Worm (Caenorhabditis elegans) whole organism, L1 larva: Measurements from ENCODE around the gene irld-57.
A peak's percentile ranks its signal among the peaks of the same experiment; 100 is the strongest.

Source experiments
- F16B12.6 ChIP-seq: fragments of 150-350 bp; optimal IDR thresholded peaks from 2 replicates; lab custom pipeline; 2014; ENCODE audit warnings: missing biosample characterization, missing genetic modification characterization
- aly-2 ChIP-seq: fragments of 150-350 bp; optimal IDR thresholded peaks from 2 replicates; lab custom pipeline; 2014; ENCODE audit warnings: missing biosample characterization, missing genetic modification characterization
- ama-1 ChIP-seq: fragments of 150-350 bp; optimal IDR thresholded peaks from 2 replicates; lab custom pipeline; 2014
- ceh-63 ChIP-seq: fragments of 200-800 bp; sonication (Bioruptor generic); optimal IDR thresholded peaks from 2 replicates; lab custom pipeline; 2018; ENCODE audit warnings: mild to moderate bottlenecking, missing genetic modification characterization, missing compliant biosample characterization
- ceh-8 ChIP-seq: fragments of 200-800 bp; sonication (Bioruptor generic); optimal IDR thresholded peaks from 2 replicates; lab custom pipeline; 2018; ENCODE audit warnings: mild to moderate bottlenecking, missing genetic modification characterization, moderate library complexity, missing compliant biosample characterization
- ceh-88 ChIP-seq: fragments of 200-800 bp; sonication (Bioruptor generic); IDR thresholded peaks from 2 replicates; pipeline ENCODE4 v1.3.6; 2022; ENCODE audit warnings: missing genetic modification characterization, missing compliant biosample characterization
- ces-1 ChIP-seq: fragments of 150-350 bp; optimal IDR thresholded peaks from 2 replicates; lab custom pipeline; 2014; ENCODE audit warnings: missing biosample characterization, missing genetic modification reagents, missing genetic modification characterization
- efl-3 ChIP-seq: fragments of 200-800 bp; sonication (Bioruptor generic); optimal IDR thresholded peaks from 2 replicates; lab custom pipeline; 2018; ENCODE audit warnings: mild to moderate bottlenecking, missing genetic modification characterization, missing compliant biosample characterization
- elt-2 ChIP-seq: sonication (generic microtip); optimal IDR thresholded peaks from 2 replicates; lab custom pipeline; 2016; ENCODE audit warnings: missing genetic modification characterization, mild to moderate bottlenecking, inconsistent platforms, missing compliant biosample characterization, missing genetic modification reagents
- elt-3 ChIP-seq, 6 experiments: fragments of 150-350 bp in 1 of 6; sonication (generic microtip); optimal IDR thresholded peaks; 2 replicates each; lab custom pipeline; 2017 to 2018; ENCODE audit warnings: missing biosample characterization in 6 of 6, missing genetic modification characterization in 6 of 6, inconsistent platforms in 1 of 6
- ets-5 ChIP-seq: fragments of 200-800 bp; sonication (Bioruptor generic); IDR thresholded peaks from 2 replicates; pipeline ENCODE4 v1.3.6; 2022; ENCODE audit warnings: missing genetic modification characterization, missing compliant biosample characterization
- fkh-10 ChIP-seq: sonication (generic microtip); optimal IDR thresholded peaks from 2 replicates; lab custom pipeline; 2017; ENCODE audit warnings: missing biosample characterization, missing genetic modification reagents, missing genetic modification characterization
- fkh-4 ChIP-seq: sonication (generic microtip); optimal IDR thresholded peaks from 2 replicates; lab custom pipeline; 2016; ENCODE audit warnings: missing compliant biosample characterization, missing genetic modification characterization, borderline replicate concordance
- hlh-4 ChIP-seq: sonication (generic microtip); optimal IDR thresholded peaks from 2 replicates; lab custom pipeline; 2016; ENCODE audit warnings: mild to moderate bottlenecking, missing genetic modification characterization, missing compliant biosample characterization
- hpl-2 ChIP-seq: fragments of 150-350 bp; optimal IDR thresholded peaks from 2 replicates; lab custom pipeline; 2014; ENCODE audit warnings: missing biosample characterization, missing genetic modification reagents, missing genetic modification characterization
- isw-1 ChIP-seq: fragments of 200-800 bp; sonication (Bioruptor generic); IDR thresholded peaks from 2 replicates; pipeline ENCODE4 v1.3.6; 2022; ENCODE audit warnings: missing genetic modification characterization, missing compliant biosample characterization
- jun-1 ChIP-seq: fragments of 150-350 bp; optimal IDR thresholded peaks from 2 replicates; lab custom pipeline; 2014; ENCODE audit warnings: missing biosample characterization, missing genetic modification reagents, missing genetic modification characterization
- lin-13 ChIP-seq: fragments of 150-350 bp; optimal IDR thresholded peaks from 2 replicates; lab custom pipeline; 2014; ENCODE audit warnings: missing biosample characterization, missing genetic modification reagents, missing genetic modification characterization
- lin-15B ChIP-seq: fragments of 150-350 bp; sonication (generic microtip); optimal IDR thresholded peaks from 3 replicates; lab custom pipeline; 2014; ENCODE audit warnings: missing biosample characterization, missing genetic modification characterization
- lin-39 ChIP-seq: fragments of 150-350 bp; optimal IDR thresholded peaks from 2 replicates; lab custom pipeline; 2014; ENCODE audit warnings: missing biosample characterization, missing genetic modification reagents, missing genetic modification characterization
- mab-9 ChIP-seq: fragments of 200-800 bp; sonication (Bioruptor generic); IDR thresholded peaks from 2 replicates; pipeline ENCODE4 v1.3.6; 2022; ENCODE audit warnings: missing genetic modification reagents, missing genetic modification characterization, missing compliant biosample characterization
- mef-2 ChIP-seq: fragments of 150-350 bp; optimal IDR thresholded peaks from 2 replicates; lab custom pipeline; 2014; ENCODE audit warnings: missing biosample characterization, missing genetic modification characterization
- mep-1 ChIP-seq: fragments of 150-350 bp; optimal IDR thresholded peaks from 2 replicates; lab custom pipeline; 2014; ENCODE audit warnings: missing biosample characterization, missing genetic modification characterization
- nhr-11 ChIP-seq: fragments of 150-350 bp; optimal IDR thresholded peaks from 2 replicates; lab custom pipeline; 2014; ENCODE audit warnings: missing biosample characterization, missing genetic modification characterization
- nhr-12 ChIP-seq: sonication (generic microtip); optimal IDR thresholded peaks from 2 replicates; lab custom pipeline; 2017; ENCODE audit warnings: missing biosample characterization, missing genetic modification characterization
- nhr-47 ChIP-seq: sonication (generic microtip); optimal IDR thresholded peaks from 2 replicates; lab custom pipeline; 2016; ENCODE audit warnings: mild to moderate bottlenecking, missing genetic modification characterization, moderate library complexity, missing compliant biosample characterization
- nhr-85 ChIP-seq: sonication (generic microtip); peaks from one replicate; lab custom pipeline; 2016; ENCODE audit warnings: missing genetic modification characterization, inconsistent platforms, missing compliant biosample characterization
- pag-3 ChIP-seq: sonication (generic microtip); optimal IDR thresholded peaks from 2 replicates; lab custom pipeline; 2017; ENCODE audit warnings: missing genetic modification characterization, mild to moderate bottlenecking, missing compliant biosample characterization, antibody characterized with exemption, borderline replicate concordance; ENCODE audit not compliant: insufficient read depth
- pqm-1 ChIP-seq: sonication (generic microtip); optimal IDR thresholded peaks from 3 replicates; lab custom pipeline; 2017; ENCODE audit warnings: missing biosample characterization, missing genetic modification characterization
- rnt-1 ChIP-seq: sonication (generic microtip); optimal IDR thresholded peaks from 2 replicates; lab custom pipeline; 2016; ENCODE audit warnings: mild to moderate bottlenecking, missing genetic modification characterization, moderate library complexity, missing compliant biosample characterization
- sox-4 ChIP-seq: sonication (generic microtip); optimal IDR thresholded peaks from 2 replicates; lab custom pipeline; 2016; ENCODE audit warnings: missing genetic modification characterization, missing compliant biosample characterization
- sptf-1 ChIP-seq: fragments of 150-350 bp; optimal IDR thresholded peaks from 2 replicates; lab custom pipeline; 2014; ENCODE audit warnings: missing biosample characterization, missing genetic modification characterization
- sup-37 ChIP-seq: fragments of 200-800 bp; sonication (Bioruptor generic); optimal IDR thresholded peaks from 2 replicates; lab custom pipeline; 2018; ENCODE audit warnings: mild to moderate bottlenecking, missing genetic modification characterization, missing compliant biosample characterization
- swsn-7 ChIP-seq: sonication (generic microtip); optimal IDR thresholded peaks from 2 replicates; lab custom pipeline; 2016; ENCODE audit warnings: missing genetic modification characterization, missing compliant biosample characterization
- tbx-2 ChIP-seq: sonication (generic microtip); optimal IDR thresholded peaks from 2 replicates; lab custom pipeline; 2016; ENCODE audit warnings: missing genetic modification characterization, missing compliant biosample characterization
- unc-130 ChIP-seq: fragments of 150-350 bp; optimal IDR thresholded peaks from 2 replicates; lab custom pipeline; 2017; ENCODE audit warnings: missing biosample characterization, missing genetic modification characterization, inconsistent platforms
- unc-86 ChIP-seq: sonication (generic microtip); optimal IDR thresholded peaks from 2 replicates; lab custom pipeline; 2016; ENCODE audit warnings: missing genetic modification characterization, missing compliant biosample characterization
- ztf-11 ChIP-seq, 2 experiments: sonication (generic microtip); optimal IDR thresholded peaks; 2 replicates each; lab custom pipeline; 2016 to 2017; ENCODE audit warnings: missing genetic modification characterization in 2 of 2, missing biosample characterization in 1 of 2, missing compliant biosample characterization in 1 of 2

irld-57 gene

ce11 chrV:15718562-15718961 lies 7.9 kb downstream of the irld-57 start, which contains the start of gene Y6E2A.5:
Y6E2A.5 (minus strand) TSS chrV:15718662.
- TF ChIP-seq fkh-10 (GFP tag; lab: Kevin White, UChicago): no peak
- no peak for TF ChIP-seq tbx-2 (tag; lab: Kevin White, UChicago)
- no peak for TF ChIP-seq pqm-1 (tag; lab: Kevin White, UChicago)
- no peak for TF ChIP-seq sup-37 (GFP tag; lab: Kevin White, UChicago)
- TF ChIP-seq jun-1: no peak
- no peak for TF ChIP-seq nhr-47

ce11 chrV:15716679-15717078 lies 9.8 kb downstream of the irld-57 start, which contains the start of gene Y6E2A.4:
Y6E2A.4 (minus strand) TSS chrV:15716779.
- TF ChIP-seq lin-39 (no peak), pag-3 (no peak)
- TF ChIP-seq, all 84 proteins: peak for 0

- no peak for TF ChIP-seq ama-1 (lab: Kevin White, UChicago)
- TF ChIP-seq ceh-8: no peak
- TF ChIP-seq mep-1 (tag; lab: Kevin White, UChicago): no peak
- TF ChIP-seq hpl-2 (GFP tag; lab: Kevin White, UChicago): no peak
- no peak for TF ChIP-seq elt-3 (tag; optimal IDR thresholded peaks at IDR 0.05; lab: Kevin White, UChicago)
Measured at ce11 chrV:15715636-15716035, 10.9 kb downstream of the irld-57 start.

- TF ChIP-seq F16B12.6 (tag; lab: Kevin White, UChicago): no peak
- no peak for TF ChIP-seq efl-3 (GFP tag; lab: Kevin White, UChicago)
- peak; percentile 50 for TF ChIP-seq elt-2 (tag; lab: Kevin White, UChicago)
- TF ChIP-seq sptf-1 (tag; lab: Kevin White, UChicago): no peak
- no peak for TF ChIP-seq elt-3 (tag; optimal IDR thresholded peaks at IDR 0.05; lab: Kevin White, UChicago)
- no peak for TF ChIP-seq sup-37 (GFP tag; lab: Kevin White, UChicago)
Measured at ce11 chrV:15712385-15712784, 14.1 kb downstream of the irld-57 start.

DNA sequence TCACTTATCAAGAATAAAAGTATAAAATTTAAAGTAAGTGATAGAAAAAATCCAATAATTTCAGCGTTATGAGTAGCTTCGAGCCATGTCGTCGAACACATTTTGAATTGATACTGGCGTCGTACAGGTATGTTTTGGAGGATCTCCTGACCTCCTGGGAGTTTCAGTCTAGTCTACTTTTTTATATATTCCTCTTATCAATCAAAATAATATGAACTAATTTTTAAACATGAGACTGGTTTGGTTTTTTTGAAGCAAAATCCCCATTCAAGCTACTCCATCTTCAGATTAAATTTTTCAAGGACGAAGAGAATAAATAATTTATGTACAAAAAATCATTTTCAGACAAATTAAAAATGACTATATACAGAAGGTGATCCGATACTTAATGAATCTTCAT lies 14.6 kb downstream of the irld-57 start, which contains the start of gene str-101:
TSS of gene str-101 (minus strand) at position 101 of the 400 bp plus-strand sequence.
- TF ChIP-seq ets-5 (no peak), unc-86 (no peak), rnt-1 (tag; lab: Kevin White, UChicago) (no peak), ceh-88 (GFP tag; lab: Robert Waterston, UW) (no peak), swsn-7 (tag; lab: Kevin White, UChicago) (no peak), lin-15B (tag; lab: Kevin White, UChicago) (no peak), aly-2 (tag; lab: Kevin White, UChicago) (no peak), nhr-11 (tag; lab: Kevin White, UChicago) (no peak)
- TF ChIP-seq, all 84 proteins: peak for 0

DNA sequence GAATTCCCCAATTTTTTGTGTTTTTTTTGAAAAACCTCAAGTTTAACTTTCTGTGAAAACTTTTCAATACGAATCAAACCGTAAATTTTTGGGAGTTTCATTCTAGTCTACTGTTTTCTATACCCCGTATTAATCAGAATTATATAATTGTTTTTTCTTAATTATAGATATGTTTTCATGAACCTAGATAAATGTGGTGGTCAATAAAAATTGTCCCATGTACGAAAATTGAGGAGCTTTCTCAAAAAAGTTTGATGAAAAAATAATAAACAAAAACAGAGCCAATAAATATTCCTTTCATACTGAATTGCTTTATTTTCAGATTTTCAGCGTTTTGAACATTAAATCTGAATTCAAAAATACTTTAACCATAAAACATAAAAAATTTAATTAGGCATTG lies 16.1 kb downstream of the irld-57 start, which contains the start of gene Y6E2A.1:
TSS of gene Y6E2A.1 (minus strand) at position 101 of the 400 bp plus-strand sequence.
- no peak for TF ChIP-seq rnt-1 (tag; lab: Kevin White, UChicago)
- TF ChIP-seq ceh-63: no peak
- TF ChIP-seq isw-1 (GFP tag; lab: Robert Waterston, UW): no peak
- TF ChIP-seq mep-1 (tag; lab: Kevin White, UChicago): no peak
- TF ChIP-seq mef-2 (tag; lab: Kevin White, UChicago): no peak
- no peak for TF ChIP-seq ztf-11 (tag; optimal IDR thresholded peaks at IDR 0.05; lab: Kevin White, UChicago)
- no peak for TF ChIP-seq nhr-47
- no peak for TF ChIP-seq ces-1 (GFP tag; lab: Kevin White, UChicago)
- no peak for TF ChIP-seq ceh-88 (GFP tag; lab: Robert Waterston, UW)
- no peak for TF ChIP-seq sox-4
- no peak for TF ChIP-seq mab-9
- TF ChIP-seq nhr-85 (tag; lab: Kevin White, UChicago): no peak
- no peak for TF ChIP-seq lin-13 (GFP tag; lab: Kevin White, UChicago)
- no peak for TF ChIP-seq hlh-4 (tag; lab: Kevin White, UChicago)
- TF ChIP-seq unc-130 (tag; lab: Kevin White, UChicago): no peak
- TF ChIP-seq nhr-12 (tag; lab: Kevin White, UChicago): no peak
- no peak for TF ChIP-seq fkh-4 (tag; lab: Kevin White, UChicago)
- TF ChIP-seq, all 84 proteins: peak for 0
